Worm (Caenorhabditis elegans): ENCODE data around the gene bbs-8.

The bbs-8 gene

DNA sequence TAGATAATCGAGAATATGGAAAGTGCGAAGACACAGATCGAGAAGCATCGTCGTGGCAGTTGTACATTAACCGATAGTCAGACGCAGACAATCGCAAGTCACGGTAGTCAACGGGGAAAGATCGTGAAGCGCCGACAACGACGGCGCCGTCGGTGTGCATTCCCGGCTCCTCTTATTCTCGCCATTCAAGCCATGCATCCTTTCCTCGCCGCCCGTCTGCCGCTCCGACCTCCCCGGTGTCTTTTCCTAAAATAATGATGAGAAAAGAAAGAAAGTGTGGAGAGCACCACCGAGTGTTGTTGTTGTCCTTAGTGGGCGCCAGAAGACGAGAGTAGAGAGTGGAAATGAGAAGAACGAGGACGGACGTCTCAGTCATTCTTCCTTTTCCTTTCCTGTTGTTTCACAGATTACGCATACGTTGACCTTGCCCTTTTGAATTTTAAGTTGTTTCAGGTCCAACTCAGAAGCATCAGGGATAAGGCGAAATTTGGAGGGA lies 28.9 kb upstream of the bbs-8 start, which contains the start of gene ZC404.1:
TSS of gene ZC404.1 (plus strand) at position 446 of the 496 bp plus-strand sequence.
- TF ChIP-seq alr-1 (tag; optimal IDR thresholded peaks at IDR 0.05; ENCODE audit: borderline replicate concordance) (no peak), skn-1 (tag; optimal IDR thresholded peaks at IDR 0.05) (no peak), ztf-11 (tag; optimal IDR thresholded peaks at IDR 0.05) (no peak), swsn-7 (tag; optimal IDR thresholded peaks at IDR 0.05) (peak; percentile 21), mab-9 (GFP tag; IDR thresholded peaks at IDR 0.05) (no peak), sup-37 (GFP tag; optimal IDR thresholded peaks at IDR 0.05) (no peak), nhr-71 (tag; optimal IDR thresholded peaks at IDR 0.05) (peak; percentile 36), fos-1 (tag; optimal IDR thresholded peaks at IDR 0.05) (no peak), zip-4 (GFP tag; optimal IDR thresholded peaks at IDR 0.05) (no peak), nhr-12 (tag; optimal IDR thresholded peaks at IDR 0.05) (no peak), dpl-1 (GFP tag; optimal IDR thresholded peaks at IDR 0.05) (no peak), C16A3.4 (tag; optimal IDR thresholded peaks at IDR 0.05) (no peak), zag-1 (tag; optimal IDR thresholded peaks at IDR 0.05) (no peak), ama-1 (optimal IDR thresholded peaks at IDR 0.05) (no peak), grh-1 (GFP tag; IDR thresholded peaks at IDR 0.05) (no peak), aly-2 (tag; optimal IDR thresholded peaks at IDR 0.05) (no peak), mep-1 (tag; optimal IDR thresholded peaks at IDR 0.05) (no peak), pag-3 (tag; optimal IDR thresholded peaks at IDR 0.05; ENCODE audit: borderline replicate concordance, insufficient read depth) (no peak), aha-1 (tag; optimal IDR thresholded peaks at IDR 0.05) (no peak), ztf-4 (tag; optimal IDR thresholded peaks at IDR 0.05) (no peak), blmp-1 (tag; optimal IDR thresholded peaks at IDR 0.05) (no peak), lin-15B (tag; optimal IDR thresholded peaks at IDR 0.05) (no peak), jun-1 (tag; optimal IDR thresholded peaks at IDR 0.05) (no peak), ceh-90 (tag; optimal IDR thresholded peaks at IDR 0.05) (no peak), ceh-8 (GFP tag; optimal IDR thresholded peaks at IDR 0.05) (no peak), unc-130 (tag; optimal IDR thresholded peaks at IDR 0.05) (no peak), nhr-237 (tag; optimal IDR thresholded peaks at IDR 0.05) (no peak), nhr-84 (tag; optimal IDR thresholded peaks at IDR 0.05) (no peak), unc-30 (tag; optimal IDR thresholded peaks at IDR 0.05) (no peak), ceh-63 (GFP tag; optimal IDR thresholded peaks at IDR 0.05) (no peak), ceh-82 (tag; optimal IDR thresholded peaks at IDR 0.05) (peak in 1 of 3 experiments; percentile 23), lin-14 (GFP tag; optimal IDR thresholded peaks at IDR 0.05) (peak; percentile 74), lin-35 (GFP tag; optimal IDR thresholded peaks at IDR 0.05) (peak in 1 of 2 experiments; percentile 3), fkh-8 (tag; optimal IDR thresholded peaks at IDR 0.05) (peak; percentile 64), efl-3 (GFP tag; optimal IDR thresholded peaks at IDR 0.05) (no peak), lin-13 (GFP tag; optimal IDR thresholded peaks at IDR 0.05) (no peak), hpl-2 (GFP tag; optimal IDR thresholded peaks at IDR 0.05) (no peak), nhr-19 (GFP tag; conservative IDR thresholded peaks at IDR 0.05) (no peak), snu-23 (GFP tag; optimal IDR thresholded peaks at IDR 0.05) (no peak), egl-27 (tag; optimal IDR thresholded peaks at IDR 0.05) (no peak), mdl-1 (tag; optimal IDR thresholded peaks at IDR 0.05) (no peak), hlh-17 (GFP tag; optimal IDR thresholded peaks at IDR 0.05; ENCODE audit: borderline replicate concordance) (no peak), F16B12.6 (tag; optimal IDR thresholded peaks at IDR 0.05) (no peak), unc-86 (tag; optimal IDR thresholded peaks at IDR 0.05) (peak; percentile 1), sox-4 (tag; optimal IDR thresholded peaks at IDR 0.05) (no peak), nhr-76 (tag; optimal IDR thresholded peaks at IDR 0.05) (no peak), fkh-4 (tag; optimal IDR thresholded peaks at IDR 0.05; ENCODE audit: borderline replicate concordance) (no peak), mef-2 (tag; optimal IDR thresholded peaks at IDR 0.05) (no peak), tbx-2 (tag; optimal IDR thresholded peaks at IDR 0.05) (no peak), irx-1 (tag; optimal IDR thresholded peaks at IDR 0.05) (no peak), lin-39 (tag; optimal IDR thresholded peaks at IDR 0.05) (no peak), pax-3 (tag; optimal IDR thresholded peaks at IDR 0.05) (no peak), efl-1 (optimal IDR thresholded peaks at IDR 0.05) (peak; percentile 3 to 8), efl-1 (GFP tag; optimal IDR thresholded peaks at IDR 0.05 in 1 of 2) (peak in 1 of 2 experiments; percentile 49)
